Worm (Caenorhabditis elegans) whole organism, L1 larva: ENCODE data around the gene Y54F10BM.21.

ENCODE experiments used
- aha-1 ChIP-seq: fragments of 150-350 bp; optimal IDR thresholded peaks from 2 replicates; lab custom pipeline; 2014; ENCODE audit warnings: missing biosample characterization, missing genetic modification characterization
- aly-2 ChIP-seq: fragments of 150-350 bp; optimal IDR thresholded peaks from 2 replicates; lab custom pipeline; 2014; ENCODE audit warnings: missing biosample characterization, missing genetic modification characterization
- blmp-1 ChIP-seq: fragments of 150-350 bp; optimal IDR thresholded peaks from 2 replicates; lab custom pipeline; 2014; ENCODE audit warnings: missing biosample characterization, missing genetic modification characterization
- ceh-8 ChIP-seq: fragments of 200-800 bp; sonication (Bioruptor generic); optimal IDR thresholded peaks from 2 replicates; lab custom pipeline; 2018; ENCODE audit warnings: mild to moderate bottlenecking, missing genetic modification characterization, moderate library complexity, missing compliant biosample characterization
- ceh-82 ChIP-seq, 3 experiments: fragments of 150-350 bp in 1 of 3; sonication (generic microtip) in 2 of 3; optimal IDR thresholded peaks; 2 replicates each; lab custom pipeline; 2014 to 2017; ENCODE audit warnings: missing biosample characterization in 3 of 3, missing genetic modification characterization in 3 of 3
- ceh-90 ChIP-seq: sonication (generic microtip); optimal IDR thresholded peaks from 2 replicates; lab custom pipeline; 2016; ENCODE audit warnings: missing genetic modification characterization, missing compliant biosample characterization
- dpl-1 ChIP-seq, 3 experiments: fragments of 150-350 bp in 2 of 3; sonication (generic microtip) in 1 of 3; optimal IDR thresholded peaks; 2 replicates each; lab custom pipeline; 2014 to 2017; ENCODE audit warnings: missing biosample characterization in 3 of 3, missing genetic modification characterization in 3 of 3, missing genetic modification reagents in 3 of 3
- dsc-1 ChIP-seq: sonication (generic microtip); optimal IDR thresholded peaks from 2 replicates; lab custom pipeline; 2016; ENCODE audit warnings: mild to moderate bottlenecking, missing genetic modification characterization, missing compliant biosample characterization
- efl-1 ChIP-seq, 4 experiments: fragments of 150-350 bp; optimal IDR thresholded peaks in 3 of 4; peaks in 1 of 4; 1 replicate in 1 of 4; 2 replicates in 3 of 4; lab custom pipeline; 2014; ENCODE audit warnings: missing biosample characterization in 2 of 4, missing genetic modification characterization in 2 of 4, missing genetic modification reagents in 2 of 4
- efl-3 ChIP-seq: fragments of 200-800 bp; sonication (Bioruptor generic); optimal IDR thresholded peaks from 2 replicates; lab custom pipeline; 2018; ENCODE audit warnings: mild to moderate bottlenecking, missing genetic modification characterization, missing compliant biosample characterization
- egl-13 ChIP-seq: sonication (generic microtip); optimal IDR thresholded peaks from 2 replicates; lab custom pipeline; 2016; ENCODE audit warnings: missing genotype, missing genetic modification reagents, missing genetic modification characterization, missing compliant biosample characterization
- egl-27 ChIP-seq, 2 experiments: fragments of 150-350 bp in 1 of 2; sonication (generic microtip); optimal IDR thresholded peaks; 3 replicates each; lab custom pipeline; 2017 to 2018; ENCODE audit warnings: missing biosample characterization in 2 of 2, missing genetic modification characterization in 2 of 2, missing genetic modification reagents in 2 of 2
- elt-2 ChIP-seq: sonication (generic microtip); optimal IDR thresholded peaks from 2 replicates; lab custom pipeline; 2016; ENCODE audit warnings: missing genetic modification characterization, mild to moderate bottlenecking, inconsistent platforms, missing compliant biosample characterization, missing genetic modification reagents
- ets-5 ChIP-seq: fragments of 200-800 bp; sonication (Bioruptor generic); IDR thresholded peaks from 2 replicates; pipeline ENCODE4 v1.3.6; 2022; ENCODE audit warnings: missing genetic modification characterization, missing compliant biosample characterization
- fkh-8 ChIP-seq: sonication (generic microtip); optimal IDR thresholded peaks from 2 replicates; lab custom pipeline; 2016; ENCODE audit warnings: mild to moderate bottlenecking, missing genetic modification characterization, missing compliant biosample characterization
- hlh-4 ChIP-seq: sonication (generic microtip); optimal IDR thresholded peaks from 2 replicates; lab custom pipeline; 2016; ENCODE audit warnings: mild to moderate bottlenecking, missing genetic modification characterization, missing compliant biosample characterization
- isw-1 ChIP-seq: fragments of 200-800 bp; sonication (Bioruptor generic); IDR thresholded peaks from 2 replicates; pipeline ENCODE4 v1.3.6; 2022; ENCODE audit warnings: missing genetic modification characterization, missing compliant biosample characterization
- lin-35 ChIP-seq, 2 experiments: fragments of 150-350 bp; optimal IDR thresholded peaks; 2 replicates each; lab custom pipeline; 2014; ENCODE audit warnings: missing biosample characterization in 2 of 2, missing genetic modification characterization in 2 of 2, missing genetic modification reagents in 2 of 2
- lsy-2 ChIP-seq, 2 experiments: fragments of 150-350 bp; optimal IDR thresholded peaks; 2 replicates each; lab custom pipeline; 2014; ENCODE audit warnings: missing biosample characterization in 2 of 2, missing genetic modification characterization in 2 of 2
- mdl-1 ChIP-seq, 2 experiments: fragments of 150-350 bp; optimal IDR thresholded peaks; 2 replicates each; lab custom pipeline; 2014 to 2017; ENCODE audit warnings: missing biosample characterization in 2 of 2, missing genetic modification characterization in 2 of 2, inconsistent platforms in 1 of 2
- nhr-11 ChIP-seq: fragments of 150-350 bp; optimal IDR thresholded peaks from 2 replicates; lab custom pipeline; 2014; ENCODE audit warnings: missing biosample characterization, missing genetic modification characterization
- nhr-20 ChIP-seq: sonication (generic microtip); optimal IDR thresholded peaks from 2 replicates; lab custom pipeline; 2016; ENCODE audit warnings: mild to moderate bottlenecking, missing genetic modification characterization, missing compliant biosample characterization
- nhr-76 ChIP-seq: sonication (generic microtip); optimal IDR thresholded peaks from 2 replicates; lab custom pipeline; 2017; ENCODE audit warnings: missing biosample characterization, missing genetic modification characterization
- nhr-84 ChIP-seq: sonication (generic microtip); optimal IDR thresholded peaks from 2 replicates; lab custom pipeline; 2017; ENCODE audit warnings: missing biosample characterization, missing genetic modification characterization
- nhr-90 ChIP-seq: sonication (generic microtip); optimal IDR thresholded peaks from 2 replicates; lab custom pipeline; 2016; ENCODE audit warnings: mild to moderate bottlenecking, missing genetic modification characterization, missing compliant biosample characterization; ENCODE audit not compliant: poor library complexity
- pax-3 ChIP-seq: fragments of 200-800 bp; sonication (Bioruptor generic); optimal IDR thresholded peaks from 2 replicates; lab custom pipeline; 2018; ENCODE audit warnings: mild to moderate bottlenecking, missing genetic modification characterization, moderate library complexity, missing compliant biosample characterization
- pqm-1 ChIP-seq: sonication (generic microtip); optimal IDR thresholded peaks from 3 replicates; lab custom pipeline; 2017; ENCODE audit warnings: missing biosample characterization, missing genetic modification characterization
- rnt-1 ChIP-seq: sonication (generic microtip); optimal IDR thresholded peaks from 2 replicates; lab custom pipeline; 2016; ENCODE audit warnings: mild to moderate bottlenecking, missing genetic modification characterization, moderate library complexity, missing compliant biosample characterization
- snpc-4 ChIP-seq: fragments of 150-350 bp; optimal IDR thresholded peaks from 2 replicates; lab custom pipeline; 2014; ENCODE audit warnings: missing biosample characterization, missing genetic modification characterization
- snu-23 ChIP-seq: sonication (generic microtip); optimal IDR thresholded peaks from 2 replicates; lab custom pipeline; 2016; ENCODE audit warnings: missing genetic modification characterization, missing compliant biosample characterization
- sox-4 ChIP-seq: sonication (generic microtip); optimal IDR thresholded peaks from 2 replicates; lab custom pipeline; 2016; ENCODE audit warnings: missing genetic modification characterization, missing compliant biosample characterization
- sup-37 ChIP-seq: fragments of 200-800 bp; sonication (Bioruptor generic); optimal IDR thresholded peaks from 2 replicates; lab custom pipeline; 2018; ENCODE audit warnings: mild to moderate bottlenecking, missing genetic modification characterization, missing compliant biosample characterization
- swsn-7 ChIP-seq: sonication (generic microtip); optimal IDR thresholded peaks from 2 replicates; lab custom pipeline; 2016; ENCODE audit warnings: missing genetic modification characterization, missing compliant biosample characterization
- tbx-2 ChIP-seq: sonication (generic microtip); optimal IDR thresholded peaks from 2 replicates; lab custom pipeline; 2016; ENCODE audit warnings: missing genetic modification characterization, missing compliant biosample characterization
- unc-130 ChIP-seq: fragments of 150-350 bp; optimal IDR thresholded peaks from 2 replicates; lab custom pipeline; 2017; ENCODE audit warnings: missing biosample characterization, missing genetic modification characterization, inconsistent platforms
- unc-62 ChIP-seq: fragments of 150-350 bp; optimal IDR thresholded peaks from 2 replicates; lab custom pipeline; 2014; ENCODE audit warnings: missing biosample characterization, missing genetic modification reagents, missing genetic modification characterization
- vab-15 ChIP-seq: sonication (generic microtip); optimal IDR thresholded peaks from 2 replicates; lab custom pipeline; 2017; ENCODE audit warnings: missing genotype, mild to moderate bottlenecking, missing genetic modification characterization, missing compliant biosample characterization
- zag-1 ChIP-seq: fragments of 150-350 bp; optimal IDR thresholded peaks from 2 replicates; lab custom pipeline; 2014; ENCODE audit warnings: missing biosample characterization, missing genetic modification characterization
- zip-4 ChIP-seq: fragments of 200-800 bp; sonication (Bioruptor generic); optimal IDR thresholded peaks from 2 replicates; lab custom pipeline; 2018; ENCODE audit warnings: mild to moderate bottlenecking, missing genetic modification characterization, moderate library complexity, missing compliant biosample characterization

Gene Y54F10BM.21

ce11 chrIII:2288261-2288660 lies 11.3 kb downstream of the Y54F10BM.21 start:
- no peak for TF ChIP-seq ceh-90 (tag; lab: Kevin White, UChicago)

- TF ChIP-seq lin-35 (GFP tag; optimal IDR thresholded peaks at IDR 0.05; lab: Kevin White, UChicago), result peak in 1 of 2 experiments; percentile 45
- no peak for TF ChIP-seq egl-27 (tag; optimal IDR thresholded peaks at IDR 0.05; lab: Kevin White, UChicago)
- TF ChIP-seq elt-2, result peak; percentile 32
These were observed 14.2 kb downstream of the Y54F10BM.21 start, which contains the start of gene fbxa-219 for ce11 chrIII:2291139-2291538. Gene fbxa-219, plus strand, starts transcription at chrIII:2291415.

- peak in 1 of 2 experiments; percentile 8 for TF ChIP-seq lin-35 (GFP tag; optimal IDR thresholded peaks at IDR 0.05; lab: Kevin White, UChicago)
- TF ChIP-seq zag-1 (tag; lab: Kevin White, UChicago), result no peak
- no peak for TF ChIP-seq aly-2
- no peak for TF ChIP-seq unc-130 (tag; lab: Kevin White, UChicago)
- no peak for TF ChIP-seq efl-1 (optimal IDR thresholded peaks at IDR 0.05; lab: Kevin White, UChicago)
- TF ChIP-seq efl-1 (GFP tag; optimal IDR thresholded peaks at IDR 0.05 in 1 of 2; lab: Kevin White, UChicago), result peak in 1 of 2 experiments; percentile 80
These were observed 17.8 kb downstream of the Y54F10BM.21 start for ce11 chrIII:2294736-2295135.

- TF ChIP-seq zip-4 (GFP tag; lab: Kevin White, UChicago), result no peak
- no peak for TF ChIP-seq unc-62
- TF ChIP-seq efl-1 (optimal IDR thresholded peaks at IDR 0.05; lab: Kevin White, UChicago), result no peak
- TF ChIP-seq efl-1 (GFP tag; optimal IDR thresholded peaks at IDR 0.05 in 1 of 2; lab: Kevin White, UChicago), result peak in 1 of 2 experiments; percentile 26
- no peak for TF ChIP-seq pax-3
- TF ChIP-seq, all 84 proteins: peak for 1
These were observed 27.2 kb downstream of the Y54F10BM.21 start for ce11 chrIII:2304149-2304548.

ce11 chrIII:2304867-2305266 lies 27.9 kb downstream of the Y54F10BM.21 start, which contains the start of gene Y54F10BM.9:
Gene Y54F10BM.9, minus strand, starts transcription at chrIII:2304927.
- TF ChIP-seq sup-37 (GFP tag; lab: Kevin White, UChicago) (no peak), tbx-2 (tag; lab: Kevin White, UChicago) (peak; percentile 13), nhr-20 (tag; lab: Kevin White, UChicago) (peak; percentile 12), blmp-1 (tag; lab: Kevin White, UChicago) (peak; percentile 8), lsy-2 (tag; optimal IDR thresholded peaks at IDR 0.05; lab: Kevin White, UChicago) (peak; percentile 36 to 52), isw-1 (GFP tag; lab: Robert Waterston, UW) (no peak), efl-1 (optimal IDR thresholded peaks at IDR 0.05; lab: Kevin White, UChicago) (peak; percentile 76 to 82), efl-1 (GFP tag; optimal IDR thresholded peaks at IDR 0.05 in 1 of 2; lab: Kevin White, UChicago) (peak; percentile 43 to 95), lin-35 (GFP tag; optimal IDR thresholded peaks at IDR 0.05; lab: Kevin White, UChicago) (peak; percentile 20 to 55), ceh-82 (tag; optimal IDR thresholded peaks at IDR 0.05; lab: Kevin White, UChicago) (peak in 2 of 3 experiments; percentile 29 to 46), fkh-8 (peak; percentile 1), swsn-7 (tag; lab: Kevin White, UChicago) (peak; percentile 24), rnt-1 (peak; percentile 53), egl-13 (tag; lab: Kevin White, UChicago) (no peak), dpl-1 (GFP tag; optimal IDR thresholded peaks at IDR 0.05; lab: Kevin White, UChicago) (peak; percentile 6 to 15 (median 10)), sox-4 (tag; lab: Kevin White, UChicago) (no peak), dsc-1 (tag; lab: Kevin White, UChicago) (peak; percentile 23), snu-23 (GFP tag; lab: Kevin White, UChicago) (peak; percentile 58)

ce11 chrIII:2308026-2308425 lies 31.1 kb downstream of the Y54F10BM.21 start, which contains the start of the genes fbxa-1 and Y54F10BM.20:
Gene fbxa-1, minus strand, starts transcription at chrIII:2308126.
Gene Y54F10BM.20, plus strand, starts transcription at chrIII:2308256.
- no peak for TF ChIP-seq lin-35 (GFP tag; optimal IDR thresholded peaks at IDR 0.05; lab: Kevin White, UChicago)
- TF ChIP-seq vab-15 (tag; lab: Kevin White, UChicago), result no peak
- no peak for TF ChIP-seq ets-5 (GFP tag; lab: Robert Waterston, UW)
- TF ChIP-seq pqm-1 (tag; lab: Kevin White, UChicago), result no peak
- TF ChIP-seq egl-13 (tag; lab: Kevin White, UChicago), result no peak
- TF ChIP-seq hlh-4, result no peak
- no peak for TF ChIP-seq fkh-8
- no peak for TF ChIP-seq efl-3 (GFP tag; lab: Kevin White, UChicago)
- no peak for TF ChIP-seq nhr-90 (tag; lab: Kevin White, UChicago)
- no peak for TF ChIP-seq aha-1 (tag; lab: Kevin White, UChicago)
- TF ChIP-seq mdl-1 (tag; optimal IDR thresholded peaks at IDR 0.05; lab: Kevin White, UChicago), result no peak
- TF ChIP-seq dsc-1 (tag; lab: Kevin White, UChicago), result no peak
- no peak for TF ChIP-seq ceh-8 (GFP tag; lab: Kevin White, UChicago)
- TF ChIP-seq nhr-84, result no peak
- no peak for TF ChIP-seq snpc-4
- no peak for TF ChIP-seq zip-4 (GFP tag; lab: Kevin White, UChicago)
- TF ChIP-seq nhr-76, result no peak
- TF ChIP-seq nhr-11, result no peak
- TF ChIP-seq, all 84 proteins: peak for 0
